Fruit fly (Drosophila melanogaster): ENCODE results near the gene Ykt6.

DNA sequence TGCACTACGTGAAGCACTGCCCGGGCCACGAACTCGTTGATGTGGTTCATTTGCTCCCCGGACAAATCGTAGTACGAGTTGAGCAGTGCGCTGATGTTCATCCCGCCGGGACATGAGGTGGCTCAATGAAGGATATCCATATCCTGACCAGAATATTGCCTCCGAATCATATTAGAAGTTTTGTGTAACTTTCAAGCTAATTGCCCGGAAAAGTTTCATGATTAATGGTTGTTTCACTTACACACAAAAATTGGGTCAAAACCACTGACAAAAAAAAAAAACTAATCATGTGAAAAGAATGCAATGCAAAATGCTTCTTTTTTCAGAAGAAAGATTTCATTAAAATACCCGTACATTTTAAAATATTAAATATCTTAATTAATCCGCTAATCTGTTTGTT is 38.6 kb upstream of the Ykt6 start, which contains the start of gene Ir7e:
- no peak for TF ChIP-seq CG8478 (optimal IDR thresholded peaks at IDR 0.05)
- no peak for TF ChIP-seq CTCF (optimal IDR thresholded peaks at IDR 0.05)

Measured in S2 (cell line).